Fruit fly (Drosophila melanogaster): ENCODE measurements around the gene Syx17.

- TF ChIP-seq h (optimal IDR thresholded peaks at IDR 0.05) (no peak), hth (optimal IDR thresholded peaks at IDR 0.05) (no peak), eve (GFP tag; optimal IDR thresholded peaks at IDR 0.05) (no peak), bcd (GFP tag; optimal IDR thresholded peaks at IDR 0.05) (no peak), CG6654 (GFP tag; optimal IDR thresholded peaks at IDR 0.05) (no peak), Hr39 (optimal IDR thresholded peaks at IDR 0.05) (no peak), zen2 (GFP tag; IDR thresholded peaks at IDR 0.05; ENCODE audit: partially characterized antibody) (no peak)
Observed at dm6 chr3L:4383104-4383503, 20.2 kb upstream of the Syx17 start.
